Worm (Caenorhabditis elegans) whole organism, mixed stage, embryonic: Measurements from ENCODE around the gene npr-42.

ENCODE experiments used
- M03D4.4 ChIP-seq: sonication (generic microtip); optimal IDR thresholded peaks from 2 replicates; lab custom pipeline; 2017; ENCODE audit warnings: mild to moderate bottlenecking, missing genetic modification characterization, missing compliant biosample characterization
- blmp-1 ChIP-seq: fragments of 150-350 bp; optimal IDR thresholded peaks from 2 replicates; lab custom pipeline; 2014; ENCODE audit warnings: missing biosample characterization, missing genetic modification characterization
- ceh-39 ChIP-seq: fragments of 150-350 bp; optimal IDR thresholded peaks from 2 replicates; lab custom pipeline; 2014; ENCODE audit warnings: missing biosample characterization, missing genetic modification characterization
- ceh-43 ChIP-seq: fragments of 200-800 bp; sonication (Bioruptor generic); optimal IDR thresholded peaks from 2 replicates; lab custom pipeline; 2018; ENCODE audit warnings: mild to moderate bottlenecking, missing genetic modification characterization, moderate library complexity, missing compliant biosample characterization
- ces-1 ChIP-seq: fragments of 150-350 bp; optimal IDR thresholded peaks from 2 replicates; lab custom pipeline; 2014; ENCODE audit warnings: missing biosample characterization, missing genetic modification reagents, missing genetic modification characterization
- cnd-1 ChIP-seq: fragments of 200-800 bp; sonication (Bioruptor generic); optimal IDR thresholded peaks from 2 replicates; lab custom pipeline; 2018; ENCODE audit warnings: mild to moderate bottlenecking, missing genetic modification characterization, missing compliant biosample characterization
- drap-1 ChIP-seq: fragments of 200-800 bp; sonication (Bioruptor generic); optimal IDR thresholded peaks from 3 replicates; lab custom pipeline; 2018; ENCODE audit warnings: mild to moderate bottlenecking, missing genetic modification characterization, missing compliant biosample characterization
- elt-1 ChIP-seq: sonication (generic microtip); optimal IDR thresholded peaks from 2 replicates; lab custom pipeline; 2017; ENCODE audit warnings: missing genetic modification characterization, mild to moderate bottlenecking, missing compliant biosample characterization, antibody characterized with exemption, moderate library complexity, borderline replicate concordance; ENCODE audit not compliant: insufficient read depth
- elt-3 ChIP-seq: fragments of 150-350 bp; optimal IDR thresholded peaks from 2 replicates; lab custom pipeline; 2014; ENCODE audit warnings: missing biosample characterization, missing genetic modification characterization
- flh-1 ChIP-seq: fragments of 200-800 bp; sonication (Bioruptor generic); optimal IDR thresholded peaks from 2 replicates; lab custom pipeline; 2018; ENCODE audit warnings: mild to moderate bottlenecking, missing genetic modification characterization, moderate library complexity, missing compliant biosample characterization
- ham-2 ChIP-seq: fragments of 200-800 bp; sonication (Bioruptor generic); optimal IDR thresholded peaks from 2 replicates; lab custom pipeline; 2018; ENCODE audit warnings: mild to moderate bottlenecking, missing genetic modification characterization, missing compliant biosample characterization
- hlh-1 ChIP-seq: fragments of 150-350 bp; optimal IDR thresholded peaks from 2 replicates; lab custom pipeline; 2014; ENCODE audit warnings: missing biosample characterization, missing genetic modification reagents, missing genetic modification characterization
- lin-13 ChIP-seq: fragments of 150-350 bp; optimal IDR thresholded peaks from 2 replicates; lab custom pipeline; 2014; ENCODE audit warnings: missing biosample characterization, missing genetic modification characterization
- lin-32 ChIP-seq: fragments of 200-800 bp; sonication (Bioruptor generic); optimal IDR thresholded peaks from 2 replicates; lab custom pipeline; 2018; ENCODE audit warnings: mild to moderate bottlenecking, missing genetic modification characterization, missing compliant biosample characterization
- lsy-2 ChIP-seq: fragments of 150-350 bp; optimal IDR thresholded peaks from 2 replicates; lab custom pipeline; 2014; ENCODE audit warnings: missing biosample characterization, missing genetic modification characterization
- mab-5 ChIP-seq: fragments of 150-350 bp; optimal IDR thresholded peaks from 2 replicates; lab custom pipeline; 2014; ENCODE audit warnings: missing biosample characterization, missing genetic modification characterization
- mep-1 ChIP-seq: fragments of 150-350 bp; optimal IDR thresholded peaks from 2 replicates; lab custom pipeline; 2017; ENCODE audit warnings: missing biosample characterization, missing genetic modification reagents, missing genetic modification characterization, inconsistent platforms
- mls-2 ChIP-seq: sonication (generic microtip); optimal IDR thresholded peaks from 2 replicates; lab custom pipeline; 2016; ENCODE audit warnings: mild to moderate bottlenecking, missing genetic modification characterization, moderate library complexity, missing compliant biosample characterization
- nhr-12 ChIP-seq: fragments of 150-350 bp; optimal IDR thresholded peaks from 2 replicates; lab custom pipeline; 2014; ENCODE audit warnings: missing biosample characterization, missing genetic modification characterization
- nhr-2 ChIP-seq: fragments of 150-350 bp; optimal IDR thresholded peaks from 2 replicates; lab custom pipeline; 2014; ENCODE audit warnings: missing biosample characterization, missing genetic modification characterization
- nhr-237 ChIP-seq: fragments of 150-350 bp; optimal IDR thresholded peaks from 2 replicates; lab custom pipeline; 2014; ENCODE audit warnings: missing biosample characterization, missing genetic modification characterization
- nhr-28 ChIP-seq: fragments of 150-350 bp; optimal IDR thresholded peaks from 2 replicates; lab custom pipeline; 2014; ENCODE audit warnings: missing biosample characterization, missing genetic modification characterization
- nhr-76 ChIP-seq: sonication (generic microtip); optimal IDR thresholded peaks from 2 replicates; lab custom pipeline; 2017; ENCODE audit warnings: missing biosample characterization, missing genetic modification characterization
- pha-4 ChIP-seq: fragments of 150-350 bp; optimal IDR thresholded peaks from 2 replicates; lab custom pipeline; 2018; ENCODE audit warnings: missing biosample characterization, missing genetic modification reagents, missing genetic modification characterization
- sem-2 ChIP-seq: fragments of 200-800 bp; sonication (Bioruptor generic); optimal IDR thresholded peaks from 2 replicates; lab custom pipeline; 2018; ENCODE audit warnings: mild to moderate bottlenecking, missing genetic modification characterization, missing compliant biosample characterization
- snpc-4 ChIP-seq: fragments of 150-350 bp; optimal IDR thresholded peaks from 2 replicates; lab custom pipeline; 2014; ENCODE audit warnings: missing biosample characterization, missing genetic modification characterization
- sptf-1 ChIP-seq: sonication (generic microtip); optimal IDR thresholded peaks from 2 replicates; lab custom pipeline; 2017; ENCODE audit warnings: mild to moderate bottlenecking, missing genetic modification characterization, moderate library complexity, missing compliant biosample characterization
- tbx-8 ChIP-seq: fragments of 200-800 bp; sonication (Bioruptor generic); optimal IDR thresholded peaks from 2 replicates; lab custom pipeline; 2018; ENCODE audit warnings: mild to moderate bottlenecking, missing genetic modification characterization, moderate library complexity, missing compliant biosample characterization
- unc-39 ChIP-seq: fragments of 150-350 bp; optimal IDR thresholded peaks from 2 replicates; lab custom pipeline; 2014; ENCODE audit warnings: missing biosample characterization, missing genetic modification characterization
- unc-62 ChIP-seq: fragments of 150-350 bp; optimal IDR thresholded peaks from 2 replicates; lab custom pipeline; 2014; ENCODE audit warnings: missing biosample characterization, missing genetic modification reagents, missing genetic modification characterization
- zip-8 ChIP-seq: fragments of 150-350 bp; optimal IDR thresholded peaks from 2 replicates; lab custom pipeline; 2014; ENCODE audit warnings: missing biosample characterization, missing genetic modification characterization

Gene npr-42

DNA sequence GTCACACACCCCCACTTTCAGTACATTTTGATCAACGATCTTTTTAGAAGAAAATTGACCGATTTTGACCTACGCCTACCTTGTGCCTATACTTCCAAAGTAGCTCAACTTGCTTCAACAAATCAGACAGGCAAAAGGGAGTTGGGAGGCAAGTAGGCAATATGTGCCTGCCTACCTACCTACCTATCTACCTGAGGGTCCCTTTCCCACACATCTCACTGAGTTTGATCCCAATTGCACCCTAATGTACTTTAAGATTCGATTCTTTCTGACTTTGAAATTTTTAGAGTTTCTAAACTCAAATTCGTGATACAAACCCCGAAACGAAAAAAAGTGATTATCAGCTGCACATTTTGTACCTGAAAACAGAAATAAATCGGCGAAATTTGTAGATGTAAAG is 8.3 kb upstream of the npr-42 start:
- TF ChIP-seq mab-5 (no peak), cnd-1 (no peak), M03D4.4 (tag; lab: Kevin White, UChicago) (no peak), nhr-237 (no peak), ceh-39 (tag; lab: Kevin White, UChicago) (no peak), unc-39 (tag; lab: Kevin White, UChicago) (no peak), nhr-28 (tag; lab: Kevin White, UChicago) (no peak), elt-1 (tag; lab: Kevin White, UChicago) (no peak), nhr-2 (no peak), lin-13 (tag; lab: Kevin White, UChicago) (no peak), sem-2 (GFP tag; lab: Kevin White, UChicago) (no peak), ces-1 (GFP tag; lab: Kevin White, UChicago) (no peak), unc-62 (GFP tag; lab: Kevin White, UChicago) (no peak), flh-1 (no peak), blmp-1 (tag; lab: Kevin White, UChicago) (no peak), nhr-12 (tag; lab: Kevin White, UChicago) (no peak), ceh-43 (GFP tag; lab: Kevin White, UChicago) (no peak), hlh-1 (tag; lab: Kevin White, UChicago) (no peak)
- TF ChIP-seq, all 35 proteins: peak for 0

DNA sequence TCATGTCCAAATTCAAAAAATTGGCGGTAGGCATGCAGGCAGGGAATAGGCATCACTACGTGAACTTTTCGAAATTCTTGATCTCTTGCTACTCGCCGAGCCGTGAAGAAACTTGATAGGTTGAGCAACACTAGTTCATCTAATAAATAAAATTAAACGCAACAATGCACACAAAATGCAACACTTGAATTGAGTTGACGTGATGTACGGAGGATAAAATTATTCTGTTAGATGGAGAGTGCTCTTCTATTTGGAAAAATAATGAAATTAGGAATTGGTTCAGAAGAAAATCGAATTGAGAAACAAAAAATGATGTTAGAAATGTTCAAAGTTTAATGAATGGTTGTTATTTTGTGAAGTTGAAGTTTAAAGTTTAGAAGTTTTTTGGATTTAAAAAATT is 922 bp downstream of the npr-42 start:
- TF ChIP-seq mep-1 (tag; lab: Kevin White, UChicago) (no peak), lin-13 (tag; lab: Kevin White, UChicago) (no peak), ces-1 (GFP tag; lab: Kevin White, UChicago) (peak; percentile 71), M03D4.4 (tag; lab: Kevin White, UChicago) (no peak), flh-1 (no peak), unc-39 (tag; lab: Kevin White, UChicago) (no peak)

DNA sequence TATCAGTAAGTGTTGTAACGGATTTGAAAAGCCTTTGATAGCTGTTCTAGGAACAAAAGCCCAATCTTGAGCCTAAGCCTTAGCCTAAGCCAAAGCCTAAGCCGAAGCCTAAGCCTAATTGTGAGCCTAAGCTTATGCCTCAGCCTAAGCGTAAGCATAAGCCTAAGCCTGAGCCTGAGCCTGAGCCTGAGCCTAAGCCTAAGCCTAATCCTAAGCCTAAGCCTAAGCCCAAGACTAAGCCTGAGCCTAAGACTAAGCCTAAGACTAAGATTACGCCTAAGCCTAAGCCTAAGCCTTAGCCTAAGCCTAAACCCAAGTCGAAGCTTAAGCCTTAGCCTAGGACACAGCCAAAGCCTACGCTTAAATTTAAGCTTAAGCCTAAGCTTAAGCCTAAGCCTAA is 1.6 kb downstream of the npr-42 start:
- TF ChIP-seq ham-2 (peak; percentile 52), nhr-12 (tag; lab: Kevin White, UChicago) (no peak)

DNA sequence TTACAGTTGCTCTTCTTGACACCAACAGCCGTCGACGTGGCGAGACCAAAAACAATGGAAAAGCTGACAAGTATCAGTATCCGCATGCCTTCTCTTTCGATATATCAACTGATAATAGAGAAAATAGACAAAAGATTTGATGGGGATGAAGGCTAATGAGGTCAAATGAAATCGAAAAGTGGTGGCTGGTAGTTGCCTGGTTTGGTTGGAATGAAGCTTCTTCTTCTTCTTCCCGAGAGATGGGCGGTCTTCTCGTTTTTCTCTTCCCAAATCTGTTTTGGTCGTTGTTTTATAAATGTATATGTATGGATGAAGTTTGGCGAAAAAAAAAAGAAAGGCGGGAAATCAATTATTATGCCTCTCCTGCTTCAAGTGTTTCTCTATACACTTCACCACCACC is 5.7 kb downstream of the npr-42 start, which contains the start of gene C01F1.5:
C01F1.5 (minus strand) TSS at position 103 of the 400 bp plus-strand sequence.
- no peak for TF ChIP-seq lin-13 (tag; lab: Kevin White, UChicago)
- TF ChIP-seq zip-8 (tag; lab: Kevin White, UChicago) = no peak
- no peak for TF ChIP-seq snpc-4
- no peak for TF ChIP-seq tbx-8
- no peak for TF ChIP-seq unc-62 (GFP tag; lab: Kevin White, UChicago)
- no peak for TF ChIP-seq nhr-76 (tag; lab: Kevin White, UChicago)
- TF ChIP-seq nhr-2 = no peak
- no peak for TF ChIP-seq mab-5
- TF ChIP-seq blmp-1 (tag; lab: Kevin White, UChicago) = no peak
- no peak for TF ChIP-seq sptf-1
- no peak for TF ChIP-seq lsy-2 (tag; lab: Kevin White, UChicago)

DNA sequence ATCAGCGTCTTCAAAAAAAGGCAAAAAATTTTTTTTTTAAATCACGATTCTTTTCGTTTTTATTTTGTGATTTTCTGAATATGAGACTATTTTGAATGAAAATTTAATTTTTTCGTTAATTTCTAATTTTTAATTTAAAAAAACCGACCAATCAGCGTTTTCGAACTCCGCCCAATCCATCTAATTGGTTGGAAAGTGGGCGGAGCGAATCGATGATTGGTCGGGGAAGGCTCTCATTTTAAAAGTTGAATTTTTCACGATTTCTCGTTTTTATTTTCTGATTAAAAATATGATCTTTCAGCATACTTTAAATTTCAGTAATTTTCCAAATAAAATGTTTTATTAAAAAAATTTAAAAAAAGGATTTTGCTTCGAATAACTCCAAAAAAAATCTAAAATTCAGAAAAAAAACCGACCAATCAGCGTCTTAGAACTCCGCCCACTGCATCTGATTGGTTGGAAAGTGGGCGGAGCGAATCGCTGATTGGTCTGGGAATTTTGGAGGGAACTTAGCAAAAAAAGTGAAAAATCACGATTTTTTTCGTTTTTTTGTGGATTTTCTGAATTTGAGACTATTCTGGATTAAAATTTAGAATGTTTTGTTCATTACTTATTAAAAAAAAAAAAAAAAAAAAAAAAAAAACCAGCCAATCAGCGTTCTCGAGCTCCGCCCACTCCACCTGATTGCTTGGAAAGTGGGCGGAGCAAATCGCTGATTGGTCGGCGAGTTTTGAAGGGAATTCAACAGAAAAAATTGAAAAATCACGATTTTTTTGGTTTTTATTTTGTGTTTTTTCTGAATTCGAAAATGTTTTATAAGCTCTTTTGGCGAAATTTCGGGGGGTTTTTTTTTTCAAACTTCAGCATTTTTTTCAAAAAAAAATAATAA is 8.5 kb downstream of the npr-42 start:
- no peak for TF ChIP-seq elt-1 (tag; lab: Kevin White, UChicago)
- TF ChIP-seq hlh-1 (tag; lab: Kevin White, UChicago) = no peak
- no peak for TF ChIP-seq blmp-1 (tag; lab: Kevin White, UChicago)
- no peak for TF ChIP-seq sptf-1
- TF ChIP-seq elt-3 (tag; lab: Kevin White, UChicago) = no peak
- no peak for TF ChIP-seq ceh-43 (GFP tag; lab: Kevin White, UChicago)
- TF ChIP-seq nhr-76 (tag; lab: Kevin White, UChicago) = no peak
- TF ChIP-seq unc-39 (tag; lab: Kevin White, UChicago) = no peak
- no peak for TF ChIP-seq mep-1 (tag; lab: Kevin White, UChicago)

DNA sequence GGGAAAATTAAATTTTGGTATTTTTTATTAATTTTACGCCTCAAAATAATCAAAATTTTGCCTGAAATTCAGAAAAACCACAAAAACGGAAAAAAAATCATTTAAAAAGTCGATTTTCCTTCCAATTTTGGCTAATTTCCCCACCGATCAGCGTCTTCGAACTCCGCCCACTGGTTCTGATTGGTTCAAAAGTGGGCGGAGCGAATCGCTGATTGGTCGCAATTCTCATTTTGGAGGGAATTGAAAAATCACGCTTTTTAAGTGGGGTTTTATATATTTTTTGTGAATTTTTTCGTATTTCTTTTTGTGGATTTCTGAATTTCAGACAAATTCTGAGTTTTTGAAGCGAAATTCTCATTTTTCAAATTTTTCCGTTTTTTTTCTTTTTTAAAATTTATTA is 10.9 kb downstream of the npr-42 start:
- TF ChIP-seq nhr-28 (tag; lab: Kevin White, UChicago) = no peak
- TF ChIP-seq blmp-1 (tag; lab: Kevin White, UChicago) = no peak
- TF ChIP-seq mab-5 = no peak
- TF ChIP-seq mls-2 (tag; lab: Kevin White, UChicago) = no peak
- no peak for TF ChIP-seq zip-8 (tag; lab: Kevin White, UChicago)
- TF ChIP-seq lin-13 (tag; lab: Kevin White, UChicago) = no peak
- TF ChIP-seq ces-1 (GFP tag; lab: Kevin White, UChicago) = no peak
- TF ChIP-seq pha-4 (tag; lab: Kevin White, UChicago) = no peak
- no peak for TF ChIP-seq unc-62 (GFP tag; lab: Kevin White, UChicago)
- TF ChIP-seq lin-32 (GFP tag; lab: Kevin White, UChicago) = no peak
- no peak for TF ChIP-seq drap-1 (GFP tag; lab: Kevin White, UChicago)
